Worm (Caenorhabditis elegans) whole organism, L3 larva: ENCODE results near the gene Y39B6A.25.

ENCODE experiments used
- aly-2 ChIP-seq: fragments of 150-350 bp; optimal IDR thresholded peaks from 2 replicates; lab custom pipeline; 2014; ENCODE audit warnings: missing biosample characterization, missing genetic modification characterization
- ama-1 ChIP-seq: fragments of 150-350 bp; optimal IDR thresholded peaks from 2 replicates; lab custom pipeline; 2018
- egl-27 ChIP-seq: sonication (generic microtip); optimal IDR thresholded peaks from 4 replicates; lab custom pipeline; 2017; ENCODE audit warnings: missing biosample characterization, missing genetic modification reagents, missing genetic modification characterization
- elt-3 ChIP-seq, 3 experiments: fragments of 150-350 bp in 1 of 3; sonication (generic microtip) in 2 of 3; optimal IDR thresholded peaks; 2 replicates in 2 of 3; 4 replicates in 1 of 3; lab custom pipeline; 2014 to 2017; ENCODE audit warnings: missing biosample characterization in 3 of 3, missing genetic modification characterization in 3 of 3
- fkh-10 ChIP-seq: sonication (generic microtip); optimal IDR thresholded peaks from 2 replicates; lab custom pipeline; 2017; ENCODE audit warnings: missing biosample characterization, missing genetic modification reagents, missing genetic modification characterization
- fos-1 ChIP-seq: fragments of 150-350 bp; optimal IDR thresholded peaks from 2 replicates; lab custom pipeline; 2014; ENCODE audit warnings: missing biosample characterization, missing genetic modification characterization
- lsy-12 ChIP-seq: sonication (generic microtip); optimal IDR thresholded peaks from 2 replicates; lab custom pipeline; 2016; ENCODE audit warnings: mild to moderate bottlenecking, missing genetic modification characterization, missing compliant biosample characterization
- nhr-25 ChIP-seq: sonication (generic microtip); optimal IDR thresholded peaks from 2 replicates; lab custom pipeline; 2017; ENCODE audit warnings: missing biosample characterization, missing genetic modification characterization
- nhr-28 ChIP-seq: fragments of 150-350 bp; optimal IDR thresholded peaks from 2 replicates; lab custom pipeline; 2014; ENCODE audit warnings: missing biosample characterization, missing genetic modification characterization
- pha-4 ChIP-seq: fragments of 150-350 bp; optimal IDR thresholded peaks from 2 replicates; lab custom pipeline; 2014; ENCODE audit warnings: missing biosample characterization, missing genetic modification reagents, missing genetic modification characterization
- skn-1 ChIP-seq: fragments of 150-350 bp; optimal IDR thresholded peaks from 2 replicates; lab custom pipeline; 2014; ENCODE audit warnings: missing biosample characterization, missing genetic modification characterization
- snpc-4 ChIP-seq: fragments of 150-350 bp; optimal IDR thresholded peaks from 2 replicates; lab custom pipeline; 2014; ENCODE audit warnings: missing biosample characterization, missing genetic modification characterization
- tbx-2 ChIP-seq: sonication (generic microtip); optimal IDR thresholded peaks from 2 replicates; lab custom pipeline; 2016; ENCODE audit warnings: mild to moderate bottlenecking, missing genetic modification characterization, missing compliant biosample characterization

ce11 chrV:18981736-18982135, 44.5 kb upstream of the Y39B6A.25 start:
- TF ChIP-seq nhr-28 (no peak), aly-2 (no peak), elt-3 (tag; optimal IDR thresholded peaks at IDR 0.05; lab: Kevin White, UChicago) (no peak), pha-4 (tag; lab: Kevin White, UChicago) (no peak), skn-1 (tag; lab: Kevin White, UChicago) (no peak), fos-1 (tag; lab: Kevin White, UChicago) (no peak), fkh-10 (GFP tag; lab: Kevin White, UChicago) (no peak), ama-1 (lab: Kevin White, UChicago) (no peak), nhr-25 (tag; lab: Kevin White, UChicago) (no peak), snpc-4 (tag; lab: Kevin White, UChicago) (no peak), tbx-2 (tag; lab: Kevin White, UChicago) (no peak), egl-27 (no peak), lsy-12 (tag; lab: Kevin White, UChicago) (no peak)
